Worm (Caenorhabditis elegans): ENCODE data around the gene Y39E4B.6.
A peak's percentile ranks its signal among the peaks of the same experiment; 100 is the strongest.

Gene Y39E4B.6

DNA sequence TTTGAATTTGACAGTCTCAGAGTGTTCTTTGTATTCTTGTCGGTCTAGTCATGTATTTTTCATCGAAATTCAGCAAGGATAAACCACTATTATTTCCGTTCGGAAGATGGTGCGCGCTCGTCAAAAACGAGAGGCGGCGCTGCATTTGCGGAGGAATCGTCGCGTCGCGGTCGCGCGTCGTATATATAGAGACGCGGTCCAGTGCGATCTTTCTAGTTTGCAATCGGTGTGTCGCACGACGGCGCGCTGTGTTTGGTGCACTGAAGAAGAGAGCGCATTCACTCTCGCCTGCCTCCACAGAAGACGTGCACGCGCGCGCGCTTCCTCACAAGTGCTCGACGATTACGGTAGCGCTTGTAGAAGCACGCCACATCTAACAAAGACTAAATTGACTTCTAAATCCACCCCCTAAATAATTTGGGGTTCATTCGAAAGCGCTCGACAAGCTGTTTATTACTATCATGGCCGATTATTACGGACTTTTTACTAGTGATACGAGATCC lies at the start of gene Y39E4B.6:
Gene Y39E4B.6, plus strand, starts transcription at position 209 of the 503 bp plus-strand sequence.
- TF ChIP-seq sem-4 (tag; optimal IDR thresholded peaks at IDR 0.05) (peak; percentile 98), R02D3.7 (tag; optimal IDR thresholded peaks at IDR 0.05) (no peak), dmd-4 (tag; optimal IDR thresholded peaks at IDR 0.05) (no peak), elt-1 (tag; optimal IDR thresholded peaks at IDR 0.05) (no peak), egl-27 (tag; optimal IDR thresholded peaks at IDR 0.05) (peak; percentile 95), ZK546.5 (tag; optimal IDR thresholded peaks at IDR 0.05) (peak; percentile 55), ztf-11 (tag; optimal IDR thresholded peaks at IDR 0.05) (peak; percentile 59), ama-1 (optimal IDR thresholded peaks at IDR 0.05) (peak; percentile 90), unc-55 (GFP tag; optimal IDR thresholded peaks at IDR 0.05) (peak; percentile 98), peb-1 (tag; optimal IDR thresholded peaks at IDR 0.05) (no peak), lin-39 (tag; optimal IDR thresholded peaks at IDR 0.05) (peak; percentile 5), snpc-4 (tag; optimal IDR thresholded peaks at IDR 0.05) (peak; percentile 73), nhr-129 (tag; optimal IDR thresholded peaks at IDR 0.05) (peak; percentile 96), zag-1 (tag; optimal IDR thresholded peaks at IDR 0.05) (peak; percentile 98), sma-3 (GFP tag; optimal IDR thresholded peaks at IDR 0.05) (peak; percentile 98), lin-13 (GFP tag; optimal IDR thresholded peaks at IDR 0.05) (peak; percentile 96), unc-62 (GFP tag; optimal IDR thresholded peaks at IDR 0.05) (no peak), lin-11 (tag; optimal IDR thresholded peaks at IDR 0.05) (peak; percentile 92), ztf-1 (GFP tag; conservative IDR thresholded peaks at IDR 0.05) (0 out of 2 replicates have a peak, but pooled peaks have one; percentile 60), nhr-237 (tag; optimal IDR thresholded peaks at IDR 0.05) (peak; percentile 67), aly-2 (tag; optimal IDR thresholded peaks at IDR 0.05) (no peak), mbf-1 (tag; optimal IDR thresholded peaks at IDR 0.05) (no peak), nhr-6 (tag; optimal IDR thresholded peaks at IDR 0.05) (peak; percentile 83), nhr-25 (tag; optimal IDR thresholded peaks at IDR 0.05) (peak; percentile 95), crh-2 (tag; optimal IDR thresholded peaks at IDR 0.05) (peak; percentile 94), nhr-23 (tag; optimal IDR thresholded peaks at IDR 0.05) (no peak), mab-5 (tag; optimal IDR thresholded peaks at IDR 0.05) (peak; percentile 88), nhr-10 (tag; optimal IDR thresholded peaks at IDR 0.05) (peak; percentile 64), ztf-4 (tag; optimal IDR thresholded peaks at IDR 0.05) (peak; percentile 90), blmp-1 (tag; optimal IDR thresholded peaks at IDR 0.05; ENCODE audit: insufficient read depth) (peak; percentile 85), sma-9 (GFP tag; optimal IDR thresholded peaks at IDR 0.05) (peak; percentile 90), sma-9 (tag; optimal IDR thresholded peaks at IDR 0.05) (no peak), ceh-82 (tag; optimal IDR thresholded peaks at IDR 0.05) (peak; percentile 94), fos-1 (tag; optimal IDR thresholded peaks at IDR 0.05) (peak; percentile 87), gmeb-1 (tag; optimal IDR thresholded peaks at IDR 0.05) (peak; percentile 87), nhr-21 (tag; optimal IDR thresholded peaks at IDR 0.05) (peak; percentile 92), mdl-1 (tag; optimal IDR thresholded peaks at IDR 0.05) (peak; percentile 69 to 92), ceh-16 (tag; optimal IDR thresholded peaks at IDR 0.05) (peak; percentile 62), C34F6.9 (tag; optimal IDR thresholded peaks at IDR 0.05) (peak; percentile 98), alr-1 (tag; optimal IDR thresholded peaks at IDR 0.05) (no peak), unc-39 (tag; optimal IDR thresholded peaks at IDR 0.05) (no peak), nhr-12 (tag; optimal IDR thresholded peaks at IDR 0.05) (peak; percentile 22), Y55F3AM.14 (GFP tag; optimal IDR thresholded peaks at IDR 0.05) (peak; percentile 98), F13H6.1 (tag; optimal IDR thresholded peaks at IDR 0.05) (peak; percentile 98), nhr-11 (tag; optimal IDR thresholded peaks at IDR 0.05) (no peak), skn-1 (tag; optimal IDR thresholded peaks at IDR 0.05) (peak; percentile 77), elt-3 (tag; optimal IDR thresholded peaks at IDR 0.05) (no peak), lsy-2 (tag; optimal IDR thresholded peaks at IDR 0.05) (peak; percentile 87 to 94), nhr-77 (tag; optimal IDR thresholded peaks at IDR 0.05) (no peak)

Data from whole organism, L2 larva.